Fruit fly (Drosophila melanogaster) whole organism, embryonic: Measurements from ENCODE around the gene Muted.

Experiments
- ATbp ChIP-seq: fragments of 200-800 bp; sonication (Bioruptor generic); optimal IDR thresholded peaks from 2 replicates; lab custom pipeline; 2017; ENCODE audit warnings: missing biosample characterization, mild to moderate bottlenecking, missing genetic modification characterization, missing genetic modification reagents
- BEAF-32 ChIP-seq: fragments of 200-800 bp; sonication (Bioruptor generic); optimal IDR thresholded peaks from 3 replicates; lab custom pipeline; 2017; ENCODE audit warnings: missing biosample characterization, missing genetic modification characterization, mild to moderate bottlenecking, moderate library complexity, missing genetic modification reagents
- CG10267 ChIP-seq: fragments of 200-800 bp; sonication (Bioruptor generic); optimal IDR thresholded peaks from 2 replicates; lab custom pipeline; 2018; ENCODE audit warnings: missing biosample characterization, mild to moderate bottlenecking, missing genetic modification characterization, moderate library complexity
- CG10462 ChIP-seq: fragments of 200-800 bp; sonication (Bioruptor generic); optimal IDR thresholded peaks from 2 replicates; lab custom pipeline; 2016; ENCODE audit warnings: missing biosample characterization, missing genetic modification characterization
- CG10959 ChIP-seq: fragments of 200-800 bp; sonication (Bioruptor generic); IDR thresholded peaks from 2 replicates; pipeline ENCODE4 v1.3.6; 2022; ENCODE audit warnings: missing biosample characterization, missing genetic modification characterization
- CG11695 ChIP-seq: fragments of 200-800 bp; sonication (Bioruptor generic); IDR thresholded peaks from 3 replicates; pipeline ENCODE4 v1.3.6; 2022; ENCODE audit warnings: missing biosample characterization, missing genetic modification characterization
- CG12236 ChIP-seq: fragments of 200-800 bp; sonication (Bioruptor generic); optimal IDR thresholded peaks from 2 replicates; lab custom pipeline; 2016; ENCODE audit warnings: missing biosample characterization, missing genetic modification characterization
- CG12659 ChIP-seq: fragments of 200-800 bp; sonication (Bioruptor generic); optimal IDR thresholded peaks from 3 replicates; lab custom pipeline; 2017; ENCODE audit warnings: mild to moderate bottlenecking, missing biosample characterization, missing genetic modification reagents, missing genetic modification characterization
- CG15269 ChIP-seq: fragments of 200-800 bp; sonication (Bioruptor generic); optimal IDR thresholded peaks from 2 replicates; lab custom pipeline; 2018; ENCODE audit warnings: missing biosample characterization, mild to moderate bottlenecking, missing genetic modification characterization, moderate library complexity
- CG16813 ChIP-seq: fragments of 200-800 bp; sonication (Bioruptor generic); IDR thresholded peaks from 3 replicates; pipeline ENCODE4 v1.3.6; 2022; ENCODE audit warnings: missing biosample characterization, missing genetic modification characterization; ENCODE audit not compliant: partially characterized antibody
- CG17385 ChIP-seq: fragments of 200-800 bp; sonication (Bioruptor generic); optimal IDR thresholded peaks from 3 replicates; lab custom pipeline; 2018; ENCODE audit warnings: missing biosample characterization, mild to moderate bottlenecking, missing genetic modification characterization
- CG18011 ChIP-seq: fragments of 200-800 bp; sonication (Bioruptor generic); optimal IDR thresholded peaks from 2 replicates; lab custom pipeline; 2017; ENCODE audit warnings: missing biosample characterization, missing genetic modification characterization, mild to moderate bottlenecking, moderate library complexity, missing genotype
- CG30431 ChIP-seq: fragments of 200-800 bp; sonication (Bioruptor generic); optimal IDR thresholded peaks from 2 replicates; lab custom pipeline; 2017; ENCODE audit warnings: missing biosample characterization, missing genetic modification characterization
- CG34422 ChIP-seq: fragments of 200-800 bp; sonication (Bioruptor generic); IDR thresholded peaks from 3 replicates; pipeline ENCODE4 v1.3.6; 2022; ENCODE audit warnings: missing biosample characterization, missing genetic modification characterization
- CG7786 ChIP-seq: fragments of 200-800 bp; sonication (Bioruptor generic); optimal IDR thresholded peaks from 2 replicates; lab custom pipeline; 2016; ENCODE audit warnings: missing biosample characterization, missing genetic modification characterization
- CG9437 ChIP-seq: fragments of 200-800 bp; sonication (Bioruptor generic); optimal IDR thresholded peaks from 2 replicates; lab custom pipeline; 2018; ENCODE audit warnings: missing biosample characterization, mild to moderate bottlenecking, missing genetic modification characterization
- CG9609 ChIP-seq: fragments of 200-800 bp; sonication (Bioruptor generic); optimal IDR thresholded peaks from 3 replicates; lab custom pipeline; 2016; ENCODE audit warnings: missing biosample characterization, missing genetic modification characterization
- CG9932 ChIP-seq: fragments of 200-800 bp; sonication (Bioruptor generic); IDR thresholded peaks from 2 replicates; pipeline ENCODE4 v1.3.6; 2022; ENCODE audit warnings: missing biosample characterization, missing genetic modification characterization
- CrebB ChIP-seq: fragments of 200-800 bp; sonication (Bioruptor generic); optimal IDR thresholded peaks from 3 replicates; lab custom pipeline; 2018; ENCODE audit warnings: missing biosample characterization, mild to moderate bottlenecking, missing genetic modification characterization
- Deaf1 ChIP-seq: fragments of 200-800 bp; optimal IDR thresholded peaks from 3 replicates; lab custom pipeline; 2019; ENCODE audit warnings: missing biosample characterization, mild to moderate bottlenecking, missing genetic modification characterization, moderate library complexity
- Max ChIP-seq: fragments of 200-800 bp; sonication (Bioruptor generic); optimal IDR thresholded peaks from 2 replicates; lab custom pipeline; 2016; ENCODE audit warnings: missing biosample characterization, mild to moderate bottlenecking, missing genetic modification characterization
- TFAM ChIP-seq: fragments of 200-800 bp; sonication (Bioruptor generic); optimal IDR thresholded peaks from 2 replicates; lab custom pipeline; 2017; ENCODE audit warnings: missing biosample characterization, missing genetic modification characterization, inconsistent platforms
- Xrp1 ChIP-seq: fragments of 200-800 bp; sonication (Bioruptor generic); IDR thresholded peaks from 2 replicates; pipeline ENCODE4 v1.3.6; 2022; ENCODE audit warnings: missing biosample characterization, missing genetic modification characterization
- al ChIP-seq: fragments of 200-800 bp; sonication (Bioruptor generic); IDR thresholded peaks from 2 replicates; pipeline ENCODE4 v1.3.6; 2022; ENCODE audit warnings: missing biosample characterization, missing genetic modification characterization
- ase ChIP-seq: fragments of 200-800 bp; sonication (Bioruptor generic); IDR thresholded peaks from 3 replicates; pipeline ENCODE4 v1.3.6; 2022; ENCODE audit warnings: missing biosample characterization, missing genetic modification characterization
- bbx ChIP-seq: fragments of 200-800 bp; sonication (Bioruptor generic); IDR thresholded peaks from 2 replicates; pipeline ENCODE4 v1.3.6; 2022; ENCODE audit warnings: missing biosample characterization, missing genetic modification characterization; ENCODE audit not compliant: partially characterized antibody
- bcd ChIP-seq: fragments of 200-800 bp; sonication (Bioruptor generic); optimal IDR thresholded peaks from 2 replicates; lab custom pipeline; 2017; ENCODE audit warnings: missing biosample characterization, mild to moderate bottlenecking, missing genetic modification characterization
- caup ChIP-seq: fragments of 200-800 bp; sonication (Bioruptor generic); optimal IDR thresholded peaks from 3 replicates; lab custom pipeline; 2017; ENCODE audit warnings: missing biosample characterization, mild to moderate bottlenecking, missing genetic modification characterization, moderate library complexity; ENCODE audit not compliant: severe bottlenecking
- ci ChIP-seq: fragments of 200-800 bp; sonication (Bioruptor generic); IDR thresholded peaks from 3 replicates; pipeline ENCODE4 v1.3.6; 2022; ENCODE audit warnings: missing biosample characterization, missing genetic modification characterization
- danr ChIP-seq: fragments of 200-800 bp; sonication (Bioruptor generic); IDR thresholded peaks from 2 replicates; pipeline ENCODE4 v1.3.6; 2022; ENCODE audit warnings: missing biosample characterization, missing genetic modification characterization
- eve ChIP-seq, 2 experiments: fragments of >200 bp; optimal IDR thresholded peaks; 2 replicates each; lab custom pipeline; 2017; ENCODE audit warnings: missing biosample characterization in 2 of 2, missing genetic modification characterization in 2 of 2
- eyg ChIP-seq: fragments of 200-800 bp; sonication (Bioruptor generic); optimal IDR thresholded peaks from 3 replicates; lab custom pipeline; 2016; ENCODE audit warnings: missing biosample characterization, missing genetic modification characterization
- hth ChIP-seq: fragments of >200 bp; optimal IDR thresholded peaks from 2 replicates; lab custom pipeline; 2017; ENCODE audit warnings: inconsistent platforms
- insv ChIP-seq, 2 experiments: fragments of 200-800 bp; sonication (Bioruptor generic); optimal IDR thresholded peaks; 3 replicates each; lab custom pipeline; 2016 to 2018; ENCODE audit warnings: missing biosample characterization in 2 of 2, missing genetic modification characterization in 2 of 2
- inv ChIP-seq: fragments of 200-800 bp; sonication (Bioruptor generic); IDR thresholded peaks from 2 replicates; pipeline ENCODE4 v1.3.6; 2022; ENCODE audit warnings: missing biosample characterization, missing genetic modification characterization; ENCODE audit not compliant: partially characterized antibody
- nom ChIP-seq: fragments of 200-800 bp; sonication (Bioruptor generic); optimal IDR thresholded peaks from 2 replicates; lab custom pipeline; 2017; ENCODE audit warnings: missing biosample characterization, missing genetic modification characterization, mild to moderate bottlenecking, moderate library complexity, missing genetic modification reagents
- org-1 ChIP-seq: fragments of 200-800 bp; sonication (Bioruptor generic); optimal IDR thresholded peaks from 2 replicates; lab custom pipeline; 2017; ENCODE audit warnings: missing biosample characterization, missing genetic modification characterization
- ranshi ChIP-seq: fragments of 200-800 bp; sonication (Bioruptor generic); IDR thresholded peaks from 2 replicates; pipeline ENCODE4 v1.3.6; 2022; ENCODE audit warnings: missing biosample characterization, missing genetic modification characterization
- ro ChIP-seq: fragments of 200-800 bp; sonication (Bioruptor generic); IDR thresholded peaks from 2 replicates; pipeline ENCODE4 v1.3.6; 2022; ENCODE audit warnings: missing biosample characterization, missing genetic modification characterization
- sob ChIP-seq: fragments of 200-800 bp; sonication (Bioruptor generic); IDR thresholded peaks from 2 replicates; pipeline ENCODE4 v1.3.6; 2022; ENCODE audit warnings: missing biosample characterization, missing genetic modification characterization
- wek ChIP-seq: fragments of 200-800 bp; sonication (Bioruptor generic); optimal IDR thresholded peaks from 3 replicates; lab custom pipeline; 2018; ENCODE audit warnings: missing biosample characterization, mild to moderate bottlenecking, missing genetic modification characterization, moderate library complexity

Gene Muted

dm6 chr3R:22362218-22362907 is at the start of gene Muted, which contains the start of the genes JMJD6 and CG7071 (continued):
- peak; percentile 90 for TF ChIP-seq bcd (GFP tag; lab: Kevin White, UChicago)
- TF ChIP-seq hth (lab: Kevin White, UChicago), result no peak
- no peak for TF ChIP-seq TFAM (GFP tag; lab: Kevin White, UChicago)
- TF ChIP-seq ro (GFP tag; lab: Robert Waterston, UW), result peak; percentile 81
- peak; percentile 90 for TF ChIP-seq CG15269 (tag; lab: Kevin White, UChicago)
- peak; percentile 92 for TF ChIP-seq Max
- TF ChIP-seq caup (GFP tag; lab: Kevin White, UChicago), result peak; percentile 89
- TF ChIP-seq CG10959 (GFP tag; lab: Robert Waterston, UW), result peak; percentile 95
- peak; percentile 57 for TF ChIP-seq CG12236
- peak; percentile 77 for TF ChIP-seq CrebB (tag; lab: Kevin White, UChicago)
- peak; percentile 74 for TF ChIP-seq CG16813 (GFP tag; lab: Robert Waterston, UW)
- peak; percentile 73 for TF ChIP-seq ATbp (GFP tag; lab: Kevin White, UChicago)
- TF ChIP-seq CG7786 (GFP tag; lab: Kevin White, UChicago), result peak; percentile 84
- TF ChIP-seq ci, result peak; percentile 95
- peak; percentile 79 for TF ChIP-seq CG10462 (GFP tag; lab: Kevin White, UChicago)
- peak; percentile 86 for TF ChIP-seq CG10267
- TF ChIP-seq CG34422 (GFP tag; lab: Robert Waterston, UW), result peak; percentile 93
- peak; percentile 93 for TF ChIP-seq ranshi (GFP tag; lab: Robert Waterston, UW)
- TF ChIP-seq Xrp1 (GFP tag; lab: Robert Waterston, UW), result peak; percentile 94
- peak; percentile 97 for TF ChIP-seq CG12659
- TF ChIP-seq danr (GFP tag; lab: Robert Waterston, UW), result peak; percentile 84
- peak; percentile 85 for TF ChIP-seq CG18011 (GFP tag; lab: Kevin White, UChicago)
- no peak for TF ChIP-seq eve (GFP tag; optimal IDR thresholded peaks at IDR 0.05; lab: Kevin White, UChicago)
- peak; percentile 87 for TF ChIP-seq CG11695 (GFP tag; lab: Robert Waterston, UW)
- TF ChIP-seq ase, result peak; percentile 90
- TF ChIP-seq CG30431, result peak; percentile 83
- TF ChIP-seq nom (GFP tag; lab: Kevin White, UChicago), result peak; percentile 78
- peak; percentile 74 for TF ChIP-seq inv (GFP tag; lab: Robert Waterston, UW)
- TF ChIP-seq eyg (GFP tag; lab: Kevin White, UChicago), result peak; percentile 81
- TF ChIP-seq insv (GFP tag; optimal IDR thresholded peaks at IDR 0.05; lab: Kevin White, UChicago), result peak in 1 of 2 experiments; percentile 75
- peak; percentile 83 for TF ChIP-seq CG9609 (GFP tag; lab: Kevin White, UChicago)
- peak; percentile 90 for TF ChIP-seq BEAF-32 (GFP tag; lab: Kevin White, UChicago)
- no peak for TF ChIP-seq wek
- TF ChIP-seq Deaf1 (tag; lab: Kevin White, UChicago), result peak; percentile 55
- TF ChIP-seq bbx (GFP tag; lab: Robert Waterston, UW), result peak; percentile 63; the same call in 1 of the 2 replicates
- TF ChIP-seq al, result peak; percentile 92
- TF ChIP-seq CG17385 (GFP tag; lab: Kevin White, UChicago), result peak; percentile 84
- TF ChIP-seq org-1 (GFP tag; lab: Kevin White, UChicago), result peak; percentile 54
- peak; percentile 79 for TF ChIP-seq CG9437
- peak; percentile 96 for TF ChIP-seq sob (GFP tag; lab: Robert Waterston, UW)
- TF ChIP-seq CG9932 (GFP tag; lab: Robert Waterston, UW), result peak; percentile 98
